Fruit fly (Drosophila melanogaster) whole organism, embryonic: ENCODE results near the gene Sfp23F.

Source experiments
- ATbp ChIP-seq: fragments of 200-800 bp; sonication (Bioruptor generic); optimal IDR thresholded peaks from 2 replicates; lab custom pipeline; 2017; ENCODE audit warnings: missing biosample characterization, mild to moderate bottlenecking, missing genetic modification characterization, missing genetic modification reagents
- B-H1 ChIP-seq: fragments of 200-800 bp; sonication (Bioruptor generic); IDR thresholded peaks from 3 replicates; pipeline ENCODE4 v1.3.6; 2022; ENCODE audit warnings: missing biosample characterization, missing genetic modification characterization
- Bgb ChIP-seq: fragments of 200-800 bp; sonication (Bioruptor generic); IDR thresholded peaks from 2 replicates; pipeline ENCODE4 v1.3.6; 2022; ENCODE audit warnings: missing biosample characterization, missing genetic modification characterization; ENCODE audit not compliant: partially characterized antibody
- BtbVII ChIP-seq: fragments of 200-800 bp; sonication (Bioruptor generic); optimal IDR thresholded peaks from 3 replicates; lab custom pipeline; 2017; ENCODE audit warnings: missing biosample characterization, mild to moderate bottlenecking, missing genetic modification characterization
- CG10565 ChIP-seq: fragments of 200-800 bp; sonication (Bioruptor generic); optimal IDR thresholded peaks from 3 replicates; lab custom pipeline; 2016; ENCODE audit warnings: missing biosample characterization, mild to moderate bottlenecking, missing genetic modification characterization
- CG11398 ChIP-seq: fragments of 200-800 bp; sonication (Bioruptor generic); optimal IDR thresholded peaks from 2 replicates; lab custom pipeline; 2016; ENCODE audit warnings: missing biosample characterization, missing genetic modification characterization
- CG15011 ChIP-seq: fragments of 200-800 bp; sonication (Bioruptor generic); optimal IDR thresholded peaks from 3 replicates; lab custom pipeline; 2018; ENCODE audit warnings: missing biosample characterization, mild to moderate bottlenecking, missing genetic modification characterization
- CG1529 ChIP-seq: fragments of 200-800 bp; sonication (Bioruptor generic); optimal IDR thresholded peaks from 3 replicates; lab custom pipeline; 2018; ENCODE audit warnings: missing biosample characterization, missing genetic modification characterization
- CG16813 ChIP-seq: fragments of 200-800 bp; sonication (Bioruptor generic); IDR thresholded peaks from 3 replicates; pipeline ENCODE4 v1.3.6; 2022; ENCODE audit warnings: missing biosample characterization, missing genetic modification characterization; ENCODE audit not compliant: partially characterized antibody
- CG17612 ChIP-seq: fragments of 200-800 bp; sonication (Bioruptor generic); IDR thresholded peaks from 2 replicates; pipeline ENCODE4 v1.3.6; 2022; ENCODE audit warnings: missing biosample characterization, missing genetic modification characterization
- CG1832 ChIP-seq: fragments of 200-800 bp; sonication (Bioruptor generic); optimal IDR thresholded peaks from 2 replicates; lab custom pipeline; 2017; ENCODE audit warnings: missing biosample characterization, mild to moderate bottlenecking, missing genetic modification characterization, inconsistent platforms
- CG2875 ChIP-seq: fragments of 200-800 bp; sonication (Bioruptor generic); optimal IDR thresholded peaks from 2 replicates; lab custom pipeline; 2017; ENCODE audit warnings: missing biosample characterization, mild to moderate bottlenecking, missing genetic modification characterization, missing genetic modification reagents
- CG2889 ChIP-seq: fragments of 200-800 bp; sonication (Bioruptor generic); IDR thresholded peaks from 3 replicates; pipeline ENCODE4 v1.3.6; 2022; ENCODE audit warnings: missing biosample characterization, missing genetic modification characterization
- CG30020 ChIP-seq: fragments of 200-800 bp; optimal IDR thresholded peaks from 2 replicates; lab custom pipeline; 2019; ENCODE audit warnings: missing biosample characterization, mild to moderate bottlenecking, missing genetic modification characterization, moderate library complexity
- CG3726 ChIP-seq: fragments of 200-800 bp; sonication (Bioruptor generic); IDR thresholded peaks from 3 replicates; pipeline ENCODE4, ENCODE4 v1.3.6; 2022; ENCODE audit warnings: missing biosample characterization, missing genetic modification characterization
- CG4617 ChIP-seq: fragments of 200-800 bp; sonication (Bioruptor generic); optimal IDR thresholded peaks from 3 replicates; lab custom pipeline; 2016; ENCODE audit warnings: missing biosample characterization, missing genetic modification characterization, borderline replicate concordance
- CG4820 ChIP-seq: fragments of 200-800 bp; sonication (Bioruptor generic); optimal IDR thresholded peaks from 3 replicates; lab custom pipeline; 2016; ENCODE audit warnings: missing biosample characterization, missing genetic modification characterization
- CG5245 ChIP-seq: fragments of 200-800 bp; sonication (Bioruptor generic); optimal IDR thresholded peaks from 3 replicates; lab custom pipeline; 2016; ENCODE audit warnings: missing biosample characterization, missing genetic modification characterization
- CG6254 ChIP-seq: fragments of 200-800 bp; sonication (Bioruptor generic); optimal IDR thresholded peaks from 3 replicates; lab custom pipeline; 2017; ENCODE audit warnings: mild to moderate bottlenecking, missing biosample characterization, missing genetic modification reagents, missing genetic modification characterization
- CG6689 ChIP-seq: fragments of 200-800 bp; sonication (Bioruptor generic); IDR thresholded peaks from 2 replicates; pipeline ENCODE4 v1.3.6; 2022; ENCODE audit warnings: missing biosample characterization, missing genetic modification characterization
- CG7987 ChIP-seq: fragments of 200-800 bp; sonication (Bioruptor generic); optimal IDR thresholded peaks from 2 replicates; lab custom pipeline; 2018; ENCODE audit warnings: missing biosample characterization, mild to moderate bottlenecking, missing genetic modification characterization, moderate library complexity
- CG8359 ChIP-seq: fragments of 200-800 bp; sonication (Bioruptor generic); optimal IDR thresholded peaks from 2 replicates; lab custom pipeline; 2017; ENCODE audit warnings: missing biosample characterization, mild to moderate bottlenecking, missing genetic modification characterization, borderline replicate concordance
- CG9437 ChIP-seq: fragments of 200-800 bp; sonication (Bioruptor generic); optimal IDR thresholded peaks from 2 replicates; lab custom pipeline; 2018; ENCODE audit warnings: missing biosample characterization, mild to moderate bottlenecking, missing genetic modification characterization
- Drgx ChIP-seq: fragments of 200-800 bp; sonication (Bioruptor generic); IDR thresholded peaks from 2 replicates; pipeline ENCODE4 v1.3.6; 2022; ENCODE audit warnings: missing biosample characterization, missing genetic modification characterization
- HmgD ChIP-seq: fragments of 200-800 bp; sonication (Bioruptor generic); optimal IDR thresholded peaks from 3 replicates; lab custom pipeline; 2016; ENCODE audit warnings: missing biosample characterization, missing genetic modification characterization
- MBD-R2 ChIP-seq: fragments of 200-800 bp; sonication (Bioruptor generic); IDR thresholded peaks from 2 replicates; pipeline ENCODE4 v1.3.6; 2022; ENCODE audit warnings: missing biosample characterization, missing genetic modification characterization
- Mrtf ChIP-seq: fragments of 200-800 bp; sonication (Bioruptor generic); IDR thresholded peaks from 3 replicates; pipeline ENCODE4 v1.3.6; 2022; ENCODE audit warnings: missing biosample characterization, missing genetic modification characterization
- Ravus ChIP-seq: fragments of 200-800 bp; sonication (Bioruptor generic); IDR thresholded peaks from 2 replicates; pipeline ENCODE4 v1.3.6; 2022; ENCODE audit warnings: missing biosample characterization, missing genetic modification characterization
- Tbp ChIP-seq: fragments of >200 bp; optimal IDR thresholded peaks from 2 replicates; lab custom pipeline; 2018; ENCODE audit warnings: missing biosample characterization, missing genetic modification characterization
- ab ChIP-seq: fragments of 200-800 bp; sonication (Bioruptor generic); optimal IDR thresholded peaks from 2 replicates; lab custom pipeline; 2016; ENCODE audit warnings: missing biosample characterization, missing genetic modification characterization
- amos ChIP-seq: fragments of 200-800 bp; sonication (Bioruptor generic); IDR thresholded peaks from 2 replicates; pipeline ENCODE4 v1.3.6; 2022; ENCODE audit warnings: missing biosample characterization, missing genetic modification characterization; ENCODE audit not compliant: partially characterized antibody
- ara ChIP-seq: fragments of 200-800 bp; sonication (Bioruptor generic); IDR thresholded peaks from 2 replicates; pipeline ENCODE4 v1.3.6; 2022; ENCODE audit warnings: missing biosample characterization, missing genetic modification characterization
- ase ChIP-seq: fragments of 200-800 bp; sonication (Bioruptor generic); IDR thresholded peaks from 3 replicates; pipeline ENCODE4 v1.3.6; 2022; ENCODE audit warnings: missing biosample characterization, missing genetic modification characterization
- danr ChIP-seq: fragments of 200-800 bp; sonication (Bioruptor generic); IDR thresholded peaks from 2 replicates; pipeline ENCODE4 v1.3.6; 2022; ENCODE audit warnings: missing biosample characterization, missing genetic modification characterization
- ems ChIP-seq: fragments of 200-800 bp; sonication (Bioruptor generic); optimal IDR thresholded peaks from 3 replicates; lab custom pipeline; 2016; ENCODE audit warnings: missing biosample characterization, missing genetic modification characterization
- eve ChIP-seq, 2 experiments: fragments of >200 bp; optimal IDR thresholded peaks; 2 replicates each; lab custom pipeline; 2017; ENCODE audit warnings: missing biosample characterization in 2 of 2, missing genetic modification characterization in 2 of 2
- gce ChIP-seq: fragments of 200-800 bp; sonication (Bioruptor generic); IDR thresholded peaks from 3 replicates; pipeline ENCODE4 v1.3.6; 2022; ENCODE audit warnings: missing biosample characterization, missing genetic modification characterization
- gem ChIP-seq: fragments of 200-800 bp; sonication (Bioruptor generic); optimal IDR thresholded peaks from 2 replicates; lab custom pipeline; 2019; ENCODE audit warnings: missing biosample characterization, mild to moderate bottlenecking, missing genetic modification characterization, moderate library complexity
- gsb-n ChIP-seq: fragments of 200-800 bp; sonication (Bioruptor generic); optimal IDR thresholded peaks from 3 replicates; lab custom pipeline; 2018; ENCODE audit warnings: missing biosample characterization, mild to moderate bottlenecking, missing genetic modification characterization
- her ChIP-seq: fragments of 200-800 bp; sonication (Bioruptor generic); optimal IDR thresholded peaks from 2 replicates; lab custom pipeline; 2016; ENCODE audit warnings: missing biosample characterization, missing genetic modification characterization
- inv ChIP-seq: fragments of 200-800 bp; sonication (Bioruptor generic); IDR thresholded peaks from 2 replicates; pipeline ENCODE4 v1.3.6; 2022; ENCODE audit warnings: missing biosample characterization, missing genetic modification characterization; ENCODE audit not compliant: partially characterized antibody
- jing ChIP-seq: fragments of 200-800 bp; sonication (Bioruptor generic); optimal IDR thresholded peaks from 2 replicates; lab custom pipeline; 2018; ENCODE audit warnings: missing biosample characterization, mild to moderate bottlenecking, missing genetic modification characterization
- ken ChIP-seq: fragments of 200-800 bp; sonication (Bioruptor generic); IDR thresholded peaks from 3 replicates; pipeline ENCODE4 v1.3.6; 2022; ENCODE audit warnings: missing biosample characterization, missing genetic modification characterization
- klu ChIP-seq: fragments of 200-800 bp; sonication (Bioruptor generic); IDR thresholded peaks from 2 replicates; pipeline ENCODE4 v1.3.6; 2022; ENCODE audit warnings: missing biosample characterization, missing genetic modification characterization
- lilli ChIP-seq: fragments of 200-800 bp; sonication (Bioruptor generic); optimal IDR thresholded peaks from 3 replicates; lab custom pipeline; 2016; ENCODE audit warnings: missing biosample characterization, missing genetic modification characterization
- mam ChIP-seq: fragments of 200-800 bp; sonication (Bioruptor generic); optimal IDR thresholded peaks from 3 replicates; lab custom pipeline; 2016; ENCODE audit warnings: missing biosample characterization, missing genetic modification characterization
- mirr ChIP-seq: fragments of 200-800 bp; sonication (Bioruptor generic); optimal IDR thresholded peaks from 3 replicates; lab custom pipeline; 2018; ENCODE audit warnings: missing biosample characterization, mild to moderate bottlenecking, missing genetic modification characterization
- phol ChIP-seq: fragments of 200-800 bp; sonication (Bioruptor generic); optimal IDR thresholded peaks from 3 replicates; lab custom pipeline; 2018; ENCODE audit warnings: missing biosample characterization, mild to moderate bottlenecking, missing genetic modification characterization, moderate library complexity
- sqz ChIP-seq: fragments of 200-800 bp; sonication (Bioruptor generic); optimal IDR thresholded peaks from 3 replicates; lab custom pipeline; 2018; ENCODE audit warnings: missing biosample characterization, mild to moderate bottlenecking, missing genetic modification characterization
- tap ChIP-seq: fragments of 200-800 bp; optimal IDR thresholded peaks from 3 replicates; lab custom pipeline; 2019; ENCODE audit warnings: missing biosample characterization, mild to moderate bottlenecking, missing genetic modification characterization, moderate library complexity
- tna ChIP-seq: fragments of 200-800 bp; sonication (Bioruptor generic); IDR thresholded peaks from 2 replicates; pipeline ENCODE4 v1.3.6; 2022; ENCODE audit warnings: missing biosample characterization, missing genetic modification characterization; ENCODE audit not compliant: partially characterized antibody

Sfp23F gene

dm6 chr2L:3435086-3435485, 47.5 kb upstream of the Sfp23F start (continued):
- TF ChIP-seq ase (GFP tag; lab: Robert Waterston, UW) (peak; percentile 59), ATbp (GFP tag; lab: Kevin White, UChicago) (peak; percentile 47), ara (GFP tag; lab: Robert Waterston, UW) (peak; percentile 58; the same call in 1 of the 2 replicates), ken (GFP tag; lab: Robert Waterston, UW) (peak; percentile 51; the same call in 1 of the 3 replicates), CG6254 (GFP tag; lab: Kevin White, UChicago) (peak; percentile 39), Ravus (no peak), CG1832 (GFP tag; lab: Kevin White, UChicago) (no peak), phol (tag; lab: Kevin White, UChicago) (peak; percentile 63), Bgb (no peak), her (GFP tag; lab: Kevin White, UChicago) (no peak), CG17612 (GFP tag; lab: Robert Waterston, UW) (no peak), CG6689 (GFP tag; lab: Robert Waterston, UW) (peak; percentile 70), CG8359 (GFP tag; lab: Kevin White, UChicago) (no peak), inv (GFP tag; lab: Robert Waterston, UW) (no peak), eve (GFP tag; optimal IDR thresholded peaks at IDR 0.05; lab: Kevin White, UChicago) (no peak), CG7987 (GFP tag; lab: Kevin White, UChicago) (no peak), CG4617 (no peak), Mrtf (peak; percentile 42; the same call in 1 of the 3 replicates), BtbVII (GFP tag; lab: Kevin White, UChicago) (no peak), CG2889 (GFP tag; lab: Robert Waterston, UW) (no peak), lilli (GFP tag; lab: Kevin White, UChicago) (no peak), tap (tag; lab: Kevin White, UChicago) (no peak), sqz (GFP tag; lab: Kevin White, UChicago) (no peak), ems (GFP tag; lab: Kevin White, UChicago) (no peak), CG9437 (GFP tag; lab: Kevin White, UChicago) (no peak), Drgx (peak; percentile 47; the same call in 1 of the 2 replicates), CG3726 (GFP tag; lab: Robert Waterston, UW) (peak; percentile 43; the same call in 1 of the 3 replicates), danr (GFP tag; lab: Robert Waterston, UW) (0 out of 2 replicates have a peak, but pooled peaks have one; percentile 24), tna (GFP tag; lab: Robert Waterston, UW) (no peak), gce (GFP tag; lab: Robert Waterston, UW) (peak; percentile 54; the same call in 1 of the 3 replicates), CG30020 (no peak), ab (GFP tag; lab: Kevin White, UChicago) (no peak), CG4820 (peak; percentile 52), CG2875 (peak; percentile 20), B-H1 (no peak), mirr (no peak), MBD-R2 (GFP tag; lab: Robert Waterston, UW) (no peak; the same call in 1 of the 2 replicates), gem (tag; lab: Kevin White, UChicago) (peak; percentile 64), Tbp (GFP tag; lab: Kevin White, UChicago) (no peak), mam (GFP tag; lab: Kevin White, UChicago) (no peak), jing (GFP tag; lab: Kevin White, UChicago) (no peak), CG10565 (no peak), gsb-n (tag; lab: Kevin White, UChicago) (no peak), HmgD (GFP tag; lab: Kevin White, UChicago) (no peak), CG15011 (GFP tag; lab: Kevin White, UChicago) (no peak), CG5245 (GFP tag; lab: Kevin White, UChicago) (peak; percentile 21), klu (GFP tag; lab: Robert Waterston, UW) (no peak), CG11398 (GFP tag; lab: Kevin White, UChicago) (no peak), CG16813 (GFP tag; lab: Robert Waterston, UW) (no peak), CG1529 (no peak), amos (GFP tag; lab: Robert Waterston, UW) (no peak)
